Worm (Caenorhabditis elegans): ENCODE results near the gene srh-125.

srh-125 gene

ce11 chrV:7465509-7465908 lies 11.2 kb downstream of the srh-125 start, which contains the start of gene F25E5.1 (continued):
- no peak for TF ChIP-seq F55B11.4 (tag; optimal IDR thresholded peaks at IDR 0.05; ENCODE audit: borderline replicate concordance, insufficient read depth)
- TF ChIP-seq athp-1 (tag; optimal IDR thresholded peaks at IDR 0.05): peak; percentile 61
- TF ChIP-seq nfyb-1 (GFP tag; IDR thresholded peaks at IDR 0.05): no peak
- no peak for TF ChIP-seq lir-1 (GFP tag; conservative IDR thresholded peaks at IDR 0.05)
- no peak for TF ChIP-seq ceh-79 (tag; optimal IDR thresholded peaks at IDR 0.05)
- no peak for TF ChIP-seq T07F8.4 (tag; optimal IDR thresholded peaks at IDR 0.05)
- no peak for TF ChIP-seq hlh-12 (tag; optimal IDR thresholded peaks at IDR 0.05)
- no peak for TF ChIP-seq repo-1 (tag; optimal IDR thresholded peaks at IDR 0.05)
- no peak for TF ChIP-seq rpc-1 (optimal IDR thresholded peaks at IDR 0.05)
- TF ChIP-seq rpc-1 (tag; optimal IDR thresholded peaks at IDR 0.05): no peak
- no peak for TF ChIP-seq attf-6 (GFP tag; IDR thresholded peaks at IDR 0.05)
- TF ChIP-seq attf-5 (GFP tag; optimal IDR thresholded peaks at IDR 0.05): peak; percentile 91
- TF ChIP-seq pbrm-1 (GFP tag; IDR thresholded peaks at IDR 0.05): peak; percentile 68; the same call in 1 of the 2 replicates
- TF ChIP-seq lin-26 (GFP tag; IDR thresholded peaks at IDR 0.05): no peak
- no peak for TF ChIP-seq T26A5.8 (tag; optimal IDR thresholded peaks at IDR 0.05)
- no peak for TF ChIP-seq nfya-1 (tag; optimal IDR thresholded peaks at IDR 0.05; ENCODE audit: borderline replicate concordance, insufficient read depth)
- TF ChIP-seq F33H1.4 (GFP tag; IDR thresholded peaks at IDR 0.05): no peak
- TF ChIP-seq rec-8 (tag; optimal IDR thresholded peaks at IDR 0.05): no peak
- 0 out of 2 replicates have a peak, but pooled peaks have one; percentile 67 for TF ChIP-seq bed-2 (GFP tag; IDR thresholded peaks at IDR 0.05)
- no peak for TF ChIP-seq atf-7 (tag; optimal IDR thresholded peaks at IDR 0.05)
- TF ChIP-seq C17E4.6 (GFP tag; IDR thresholded peaks at IDR 0.05): no peak
- no peak for TF ChIP-seq sptf-2 (GFP tag; optimal IDR thresholded peaks at IDR 0.05)
- TF ChIP-seq ets-4 (GFP tag; optimal IDR thresholded peaks at IDR 0.05): no peak
- TF ChIP-seq gei-17 (GFP tag; optimal IDR thresholded peaks at IDR 0.05): no peak
- no peak for TF ChIP-seq unc-62 (GFP tag; optimal IDR thresholded peaks at IDR 0.05)
- no peak for TF ChIP-seq B0261.1 (tag; optimal IDR thresholded peaks at IDR 0.05)
- TF ChIP-seq ceh-91 (GFP tag; IDR thresholded peaks at IDR 0.05): no peak
- no peak for TF ChIP-seq D2030.7 (GFP tag; IDR thresholded peaks at IDR 0.05)
- TF ChIP-seq madf-6 (GFP tag; IDR thresholded peaks at IDR 0.05): no peak; the same call in 1 of the 2 replicates
- TF ChIP-seq sea-2 (GFP tag; IDR thresholded peaks at IDR 0.05): no peak
- no peak for TF ChIP-seq ceh-40 (GFP tag; IDR thresholded peaks at IDR 0.05)
- no peak for TF ChIP-seq F22D6.2 (tag; optimal IDR thresholded peaks at IDR 0.05)
- TF ChIP-seq K12H6.12 (tag; optimal IDR thresholded peaks at IDR 0.05): peak; percentile 10
- TF ChIP-seq nhr-120 (GFP tag; IDR thresholded peaks at IDR 0.05): no peak
- no peak for TF ChIP-seq let-607 (tag; optimal IDR thresholded peaks at IDR 0.05)
- TF ChIP-seq hmg-20 (GFP tag; IDR thresholded peaks at IDR 0.05): 0 out of 2 replicates have a peak, but pooled peaks have one; percentile 24
- no peak for TF ChIP-seq zfh-2 (GFP tag; conservative IDR thresholded peaks at IDR 0.05)
- no peak for TF ChIP-seq F37B4.10 (GFP tag; IDR thresholded peaks at IDR 0.05)
- TF ChIP-seq nfya-2 (GFP tag; IDR thresholded peaks at IDR 0.05): no peak
- TF ChIP-seq egrh-3 (GFP tag; IDR thresholded peaks at IDR 0.05): 0 out of 2 replicates have a peak, but pooled peaks have one; percentile 34
- 0 out of 2 replicates have a peak, but pooled peaks have one; percentile 27 for TF ChIP-seq ceh-100 (GFP tag; IDR thresholded peaks at IDR 0.05)
- TF ChIP-seq aptf-2 (GFP tag; conservative IDR thresholded peaks at IDR 0.05): no peak
- no peak for TF ChIP-seq die-1 (tag; optimal IDR thresholded peaks at IDR 0.05)
- TF ChIP-seq hmg-1.2 (GFP tag; IDR thresholded peaks at IDR 0.05): peak; percentile 69
- no peak for TF ChIP-seq ccch-3 (GFP tag; optimal IDR thresholded peaks at IDR 0.05)
- TF ChIP-seq ztf-6 (GFP tag; IDR thresholded peaks at IDR 0.05): no peak
- 0 out of 2 replicates have a peak, but pooled peaks have one; percentile 27 for TF ChIP-seq ekl-4 (GFP tag; IDR thresholded peaks at IDR 0.05)
- TF ChIP-seq let-526 (GFP tag; IDR thresholded peaks at IDR 0.05): no peak
- no peak for TF ChIP-seq ztf-28 (GFP tag; IDR thresholded peaks at IDR 0.05)
- no peak for TF ChIP-seq F52B5.7 (tag; optimal IDR thresholded peaks at IDR 0.05)
